Fruit fly (Drosophila melanogaster) whole organism, embryonic: ENCODE data around the gene Doc1.

Experiments used
- ATbp ChIP-seq: fragments of 200-800 bp; sonication (Bioruptor generic); optimal IDR thresholded peaks from 2 replicates; lab custom pipeline; 2017; ENCODE audit warnings: missing biosample characterization, mild to moderate bottlenecking, missing genetic modification characterization, missing genetic modification reagents
- Atf6 ChIP-seq: fragments of 200-800 bp; sonication (Bioruptor generic); IDR thresholded peaks from 2 replicates; pipeline ENCODE4 v1.3.6; 2022; ENCODE audit warnings: missing biosample characterization, missing genetic modification characterization
- Blimp-1 ChIP-seq: fragments of 200-800 bp; sonication (Bioruptor generic); optimal IDR thresholded peaks from 3 replicates; lab custom pipeline; 2018; ENCODE audit warnings: missing biosample characterization, missing genetic modification characterization, mild to moderate bottlenecking, moderate library complexity, missing genetic modification reagents
- CG1024 ChIP-seq: fragments of 200-800 bp; sonication (Bioruptor generic); IDR thresholded peaks from 2 replicates; pipeline ENCODE4 v1.3.6; 2022; ENCODE audit warnings: missing biosample characterization, missing genetic modification characterization
- CG10654 ChIP-seq: fragments of 200-800 bp; sonication (Bioruptor generic); optimal IDR thresholded peaks from 2 replicates; lab custom pipeline; 2016; ENCODE audit warnings: missing biosample characterization, missing genetic modification characterization
- CG11398 ChIP-seq: fragments of 200-800 bp; sonication (Bioruptor generic); optimal IDR thresholded peaks from 2 replicates; lab custom pipeline; 2016; ENCODE audit warnings: missing biosample characterization, missing genetic modification characterization
- CG12391 ChIP-seq: fragments of 200-800 bp; sonication (Bioruptor generic); optimal IDR thresholded peaks from 3 replicates; lab custom pipeline; 2018; ENCODE audit warnings: missing biosample characterization, mild to moderate bottlenecking, missing genetic modification characterization, moderate library complexity
- CG12744 ChIP-seq: fragments of 200-800 bp; sonication (Bioruptor generic); optimal IDR thresholded peaks from 2 replicates; lab custom pipeline; 2016; ENCODE audit warnings: missing biosample characterization, missing genetic modification characterization
- CG13287 ChIP-seq: fragments of 200-800 bp; sonication (Bioruptor generic); IDR thresholded peaks from 2 replicates; pipeline ENCODE4 v1.3.6; 2022; ENCODE audit warnings: missing biosample characterization, missing genetic modification characterization; ENCODE audit not compliant: partially characterized antibody
- CG14965 ChIP-seq: fragments of 200-800 bp; sonication (Bioruptor generic); optimal IDR thresholded peaks from 2 replicates; lab custom pipeline; 2016; ENCODE audit warnings: missing biosample characterization, missing genetic modification characterization, borderline replicate concordance
- CG15011 ChIP-seq: fragments of 200-800 bp; sonication (Bioruptor generic); optimal IDR thresholded peaks from 3 replicates; lab custom pipeline; 2018; ENCODE audit warnings: missing biosample characterization, mild to moderate bottlenecking, missing genetic modification characterization
- CG15073 ChIP-seq: fragments of 200-800 bp; sonication (Bioruptor generic); optimal IDR thresholded peaks from 2 replicates; lab custom pipeline; 2016; ENCODE audit warnings: missing biosample characterization, missing genetic modification characterization
- CG2199 ChIP-seq: fragments of 200-800 bp; sonication (Bioruptor generic); IDR thresholded peaks from 3 replicates; pipeline ENCODE4 v1.3.6; 2022; ENCODE audit warnings: missing biosample characterization, missing genetic modification characterization
- CG2712 ChIP-seq: fragments of 200-800 bp; optimal IDR thresholded peaks from 3 replicates; lab custom pipeline; 2019; ENCODE audit warnings: missing biosample characterization, mild to moderate bottlenecking, missing genetic modification characterization, moderate library complexity
- CG3163 ChIP-seq: fragments of 200-800 bp; sonication (Bioruptor generic); optimal IDR thresholded peaks from 3 replicates; lab custom pipeline; 2016; ENCODE audit warnings: missing biosample characterization, missing genetic modification characterization
- CG32772 ChIP-seq: fragments of 200-800 bp; sonication (Bioruptor generic); IDR thresholded peaks from 2 replicates; pipeline ENCODE4 v1.3.6; 2022; ENCODE audit warnings: missing biosample characterization, missing genetic modification characterization
- CG34376 ChIP-seq: fragments of 200-800 bp; sonication (Bioruptor generic); optimal IDR thresholded peaks from 2 replicates; lab custom pipeline; 2018; ENCODE audit warnings: missing biosample characterization, mild to moderate bottlenecking, missing genetic modification characterization
- CG3995 ChIP-seq: fragments of 200-800 bp; sonication (Bioruptor generic); optimal IDR thresholded peaks from 3 replicates; lab custom pipeline; 2016; ENCODE audit warnings: missing biosample characterization, missing genetic modification characterization
- CG4360 ChIP-seq: fragments of 200-800 bp; sonication (Bioruptor generic); IDR thresholded peaks from 2 replicates; pipeline ENCODE4 v1.3.6; 2022; ENCODE audit warnings: missing biosample characterization, missing genetic modification characterization
- CG4820 ChIP-seq: fragments of 200-800 bp; sonication (Bioruptor generic); optimal IDR thresholded peaks from 3 replicates; lab custom pipeline; 2016; ENCODE audit warnings: missing biosample characterization, missing genetic modification characterization
- CG5180 ChIP-seq: fragments of 200-800 bp; sonication (Bioruptor generic); optimal IDR thresholded peaks from 3 replicates; lab custom pipeline; 2017; ENCODE audit warnings: missing biosample characterization, missing genetic modification characterization, mild to moderate bottlenecking, moderate library complexity, missing genetic modification reagents
- CG6791 ChIP-seq: fragments of 200-800 bp; sonication (Bioruptor generic); IDR thresholded peaks from 3 replicates; pipeline ENCODE4 v1.3.6; 2022; ENCODE audit warnings: missing biosample characterization, missing genetic modification characterization; ENCODE audit not compliant: partially characterized antibody
- CG7786 ChIP-seq: fragments of 200-800 bp; sonication (Bioruptor generic); optimal IDR thresholded peaks from 2 replicates; lab custom pipeline; 2016; ENCODE audit warnings: missing biosample characterization, missing genetic modification characterization
- CG9437 ChIP-seq: fragments of 200-800 bp; sonication (Bioruptor generic); optimal IDR thresholded peaks from 2 replicates; lab custom pipeline; 2018; ENCODE audit warnings: missing biosample characterization, mild to moderate bottlenecking, missing genetic modification characterization
- CG9817 ChIP-seq: fragments of 200-800 bp; sonication (Bioruptor generic); optimal IDR thresholded peaks from 2 replicates; lab custom pipeline; 2018; ENCODE audit warnings: missing biosample characterization, mild to moderate bottlenecking, missing genetic modification characterization, moderate library complexity
- CkIIα-i1 ChIP-seq: fragments of 200-800 bp; sonication (Bioruptor generic); IDR thresholded peaks from 2 replicates; pipeline ENCODE4 v1.3.6; 2022; ENCODE audit warnings: missing biosample characterization, missing genetic modification characterization
- HLH3B ChIP-seq: fragments of 200-800 bp; sonication (Bioruptor generic); IDR thresholded peaks from 2 replicates; pipeline ENCODE4 v1.3.6; 2022; ENCODE audit warnings: missing biosample characterization, missing genetic modification characterization
- HmgZ ChIP-seq: fragments of 200-800 bp; sonication (Bioruptor generic); optimal IDR thresholded peaks from 2 replicates; lab custom pipeline; 2018; ENCODE audit warnings: missing biosample characterization, mild to moderate bottlenecking, missing genetic modification characterization
- Hsf ChIP-seq: fragments of 200-800 bp; sonication (Bioruptor generic); optimal IDR thresholded peaks from 3 replicates; lab custom pipeline; 2016; ENCODE audit warnings: missing biosample characterization, missing genetic modification characterization
- Lhr ChIP-seq: fragments of 200-800 bp; sonication (Bioruptor generic); optimal IDR thresholded peaks from 3 replicates; lab custom pipeline; 2017; ENCODE audit warnings: mild to moderate bottlenecking, missing biosample characterization, missing genetic modification reagents, missing genetic modification characterization
- Mad ChIP-seq: fragments of 200-800 bp; sonication (Bioruptor generic); optimal IDR thresholded peaks from 2 replicates; lab custom pipeline; 2016; ENCODE audit warnings: missing biosample characterization, missing genetic modification characterization
- Mrtf ChIP-seq: fragments of 200-800 bp; sonication (Bioruptor generic); IDR thresholded peaks from 3 replicates; pipeline ENCODE4 v1.3.6; 2022; ENCODE audit warnings: missing biosample characterization, missing genetic modification characterization
- Neu2 ChIP-seq: fragments of 200-800 bp; sonication (Bioruptor generic); optimal IDR thresholded peaks from 3 replicates; lab custom pipeline; 2016; ENCODE audit warnings: missing biosample characterization, missing genetic modification characterization, borderline replicate concordance
- PHDP ChIP-seq: fragments of 200-800 bp; sonication (Bioruptor generic); optimal IDR thresholded peaks from 3 replicates; lab custom pipeline; 2018; ENCODE audit warnings: missing biosample characterization, mild to moderate bottlenecking, missing genetic modification characterization, moderate library complexity
- Ptx1 ChIP-seq: fragments of 200-800 bp; sonication (Bioruptor generic); IDR thresholded peaks from 2 replicates; pipeline ENCODE4 v1.3.6; 2022; ENCODE audit warnings: missing biosample characterization, missing genetic modification characterization
- Sox100B ChIP-seq: fragments of 200-800 bp; sonication (Bioruptor generic); optimal IDR thresholded peaks from 3 replicates; lab custom pipeline; 2018; ENCODE audit warnings: missing biosample characterization, mild to moderate bottlenecking, missing genetic modification characterization
- chinmo ChIP-seq: fragments of 200-800 bp; sonication (Bioruptor generic); IDR thresholded peaks from 4 replicates; pipeline ENCODE4 v1.3.6; 2022; ENCODE audit warnings: missing biosample characterization, missing genetic modification characterization; ENCODE audit not compliant: partially characterized antibody
- corto ChIP-seq: fragments of 200-800 bp; sonication (Bioruptor generic); optimal IDR thresholded peaks from 2 replicates; lab custom pipeline; 2016; ENCODE audit warnings: missing biosample characterization, mild to moderate bottlenecking, missing genetic modification characterization, moderate library complexity
- crc ChIP-seq: fragments of 200-800 bp; sonication (Bioruptor generic); optimal IDR thresholded peaks from 2 replicates; lab custom pipeline; 2016; ENCODE audit warnings: missing biosample characterization, missing genetic modification characterization
- disco-r ChIP-seq: fragments of 200-800 bp; sonication (Bioruptor generic); optimal IDR thresholded peaks from 2 replicates; lab custom pipeline; 2016; ENCODE audit warnings: missing biosample characterization, missing genetic modification characterization
- exex ChIP-seq: fragments of 200-800 bp; sonication (Bioruptor generic); optimal IDR thresholded peaks from 4 replicates; lab custom pipeline; 2018; ENCODE audit warnings: missing biosample characterization, mild to moderate bottlenecking, missing genetic modification characterization, moderate library complexity
- gsb-n ChIP-seq: fragments of 200-800 bp; sonication (Bioruptor generic); optimal IDR thresholded peaks from 3 replicates; lab custom pipeline; 2018; ENCODE audit warnings: missing biosample characterization, mild to moderate bottlenecking, missing genetic modification characterization
- jigr1 ChIP-seq: fragments of 200-800 bp; sonication (Bioruptor generic); IDR thresholded peaks from 3 replicates; pipeline ENCODE4 v1.3.6; 2022; ENCODE audit warnings: missing biosample characterization, missing genetic modification characterization
- lbe ChIP-seq: fragments of 200-800 bp; sonication (Bioruptor generic); optimal IDR thresholded peaks from 2 replicates; lab custom pipeline; 2016; ENCODE audit warnings: missing biosample characterization, mild to moderate bottlenecking, missing genetic modification characterization
- otp ChIP-seq: fragments of 200-800 bp; sonication (Bioruptor generic); IDR thresholded peaks from 3 replicates; pipeline ENCODE4, ENCODE4 v1.3.6; 2022; ENCODE audit warnings: missing biosample characterization, missing genetic modification characterization
- pho ChIP-seq: fragments of 200-800 bp; sonication (Bioruptor generic); optimal IDR thresholded peaks from 2 replicates; lab custom pipeline; 2016; ENCODE audit warnings: missing biosample characterization, missing genetic modification characterization
- psq ChIP-seq: fragments of 200-800 bp; sonication (Bioruptor generic); optimal IDR thresholded peaks from 2 replicates; lab custom pipeline; 2017; ENCODE audit warnings: missing biosample characterization, missing genetic modification characterization
- row ChIP-seq: fragments of 200-800 bp; sonication (Bioruptor generic); IDR thresholded peaks from 3 replicates; pipeline ENCODE4 v1.3.6; 2022; ENCODE audit warnings: missing biosample characterization, missing genetic modification characterization
- seq ChIP-seq: fragments of 200-800 bp; sonication (Bioruptor generic); IDR thresholded peaks from 2 replicates; pipeline ENCODE4 v1.3.6; 2022; ENCODE audit warnings: missing biosample characterization, missing genetic modification characterization
- tap ChIP-seq: fragments of 200-800 bp; optimal IDR thresholded peaks from 3 replicates; lab custom pipeline; 2019; ENCODE audit warnings: missing biosample characterization, mild to moderate bottlenecking, missing genetic modification characterization, moderate library complexity
- vvl ChIP-seq: fragments of 200-800 bp; sonication (Bioruptor generic); IDR thresholded peaks from 2 replicates; pipeline ENCODE4 v1.3.6; 2022; ENCODE audit warnings: missing biosample characterization, missing genetic modification characterization

Gene Doc1

DNA sequence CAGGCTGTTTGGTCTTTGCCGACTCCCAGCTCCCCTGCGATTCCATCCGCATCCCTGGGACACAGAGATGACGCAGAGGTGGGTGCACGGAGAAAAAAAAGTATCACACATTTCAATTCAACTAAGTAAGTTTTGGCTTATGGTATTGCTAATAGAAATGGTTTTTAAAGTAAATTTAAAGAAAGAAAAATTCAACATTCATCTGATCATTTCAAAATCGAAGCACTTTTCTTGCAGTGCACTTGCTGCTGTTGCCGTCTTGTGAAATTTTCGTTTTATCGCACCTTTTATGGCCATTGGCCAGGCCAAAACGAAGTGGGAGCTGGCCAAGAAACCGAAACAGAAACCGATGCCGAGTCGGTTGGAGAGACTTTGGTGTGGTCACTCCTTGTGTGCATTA lies 4.1 kb downstream of the Doc1 start (continued):
- TF ChIP-seq row (GFP tag; lab: Robert Waterston, UW), result peak; percentile 80
- TF ChIP-seq CG3995 (GFP tag; lab: Kevin White, UChicago), result no peak
- TF ChIP-seq CG10654 (GFP tag; lab: Kevin White, UChicago), result peak; percentile 36
- TF ChIP-seq ATbp, result peak; percentile 38
- TF ChIP-seq CG7786 (GFP tag; lab: Kevin White, UChicago), result peak; percentile 55
- peak; percentile 29; the same call in 1 of the 3 replicates for TF ChIP-seq jigr1 (GFP tag; lab: Robert Waterston, UW)
- peak; percentile 78 for TF ChIP-seq otp
- peak; percentile 60; the same call in 2 of the 3 replicates for TF ChIP-seq Mrtf (GFP tag; lab: Robert Waterston, UW)
- peak; percentile 61 for TF ChIP-seq tap (tag; lab: Kevin White, UChicago)
- TF ChIP-seq chinmo, result no peak
- peak; percentile 84 for TF ChIP-seq CG2712 (tag; lab: Kevin White, UChicago)
- TF ChIP-seq lbe, result peak; percentile 47
- peak; percentile 14 for TF ChIP-seq Mad
- no peak for TF ChIP-seq pho (GFP tag; lab: Kevin White, UChicago)
- peak; percentile 77 for TF ChIP-seq seq (GFP tag; lab: Robert Waterston, UW)
- TF ChIP-seq Neu2 (GFP tag; lab: Kevin White, UChicago), result peak; percentile 33
- peak; percentile 55 for TF ChIP-seq Sox100B (GFP tag; lab: Kevin White, UChicago)
- TF ChIP-seq Hsf (GFP tag; lab: Kevin White, UChicago), result peak; percentile 54
- no peak for TF ChIP-seq disco-r (GFP tag; lab: Kevin White, UChicago)
- peak; percentile 68 for TF ChIP-seq CG4820 (GFP tag; lab: Kevin White, UChicago)
- TF ChIP-seq Atf6 (GFP tag; lab: Robert Waterston, UW), result peak; percentile 48; the same call in 1 of the 2 replicates
- peak; percentile 58 for TF ChIP-seq CG1024 (GFP tag; lab: Robert Waterston, UW)
- TF ChIP-seq vvl (GFP tag; lab: Robert Waterston, UW), result peak; percentile 84
- no peak for TF ChIP-seq CG9817 (tag; lab: Kevin White, UChicago)
- TF ChIP-seq HLH3B (GFP tag; lab: Robert Waterston, UW), result peak; percentile 77
- TF ChIP-seq crc (GFP tag; lab: Kevin White, UChicago), result peak; percentile 0
- TF ChIP-seq CG13287 (GFP tag; lab: Robert Waterston, UW), result no peak
- TF ChIP-seq CG12391 (tag; lab: Kevin White, UChicago), result peak; percentile 53
- no peak for TF ChIP-seq CkIIα-i1 (GFP tag; lab: Robert Waterston, UW)
- TF ChIP-seq psq (GFP tag; lab: Kevin White, UChicago), result no peak
- no peak for TF ChIP-seq exex (tag; lab: Kevin White, UChicago)
- peak; percentile 10 for TF ChIP-seq CG9437 (GFP tag; lab: Kevin White, UChicago)
- TF ChIP-seq corto (GFP tag; lab: Kevin White, UChicago), result peak; percentile 28
- peak; percentile 6 for TF ChIP-seq PHDP (tag; lab: Kevin White, UChicago)
- peak; percentile 10 for TF ChIP-seq CG14965 (GFP tag; lab: Kevin White, UChicago)
- TF ChIP-seq CG32772 (GFP tag; lab: Robert Waterston, UW), result peak; percentile 78
- TF ChIP-seq Lhr, result no peak
- peak; percentile 40 for TF ChIP-seq CG5180 (GFP tag; lab: Kevin White, UChicago)
- TF ChIP-seq CG12744 (GFP tag; lab: Kevin White, UChicago), result no peak
- TF ChIP-seq CG6791 (GFP tag; lab: Robert Waterston, UW), result no peak
- peak; percentile 67; the same call in 1 of the 3 replicates for TF ChIP-seq CG2199 (GFP tag; lab: Robert Waterston, UW)
- no peak for TF ChIP-seq CG15073
- TF ChIP-seq CG15011 (GFP tag; lab: Kevin White, UChicago), result no peak
- TF ChIP-seq Ptx1 (GFP tag; lab: Robert Waterston, UW), result peak; percentile 80
- peak; percentile 77 for TF ChIP-seq Blimp-1
- TF ChIP-seq CG3163, result peak; percentile 25
- no peak for TF ChIP-seq CG34376 (GFP tag; lab: Kevin White, UChicago)
- TF ChIP-seq CG11398 (GFP tag; lab: Kevin White, UChicago), result no peak
- TF ChIP-seq CG4360 (GFP tag; lab: Robert Waterston, UW), result peak; percentile 40; the same call in 1 of the 2 replicates
- TF ChIP-seq gsb-n (tag; lab: Kevin White, UChicago), result peak; percentile 24
- TF ChIP-seq HmgZ (tag; lab: Kevin White, UChicago), result no peak
